Worm (Caenorhabditis elegans) whole organism, mixed stage, embryonic: ENCODE data around the gene lin-3.

ENCODE experiments used
- M03D4.4 ChIP-seq: sonication (generic microtip); optimal IDR thresholded peaks from 2 replicates; lab custom pipeline; 2017; ENCODE audit warnings: mild to moderate bottlenecking, missing genetic modification characterization, missing compliant biosample characterization
- bed-3 ChIP-seq: fragments of 200-800 bp; sonication (Bioruptor generic); optimal IDR thresholded peaks from 3 replicates; lab custom pipeline; 2018; ENCODE audit warnings: mild to moderate bottlenecking, missing genetic modification characterization, moderate library complexity, missing compliant biosample characterization
- blmp-1 ChIP-seq: fragments of 150-350 bp; optimal IDR thresholded peaks from 2 replicates; lab custom pipeline; 2014; ENCODE audit warnings: missing biosample characterization, missing genetic modification characterization
- ceh-39 ChIP-seq: fragments of 150-350 bp; optimal IDR thresholded peaks from 2 replicates; lab custom pipeline; 2014; ENCODE audit warnings: missing biosample characterization, missing genetic modification characterization
- ceh-43 ChIP-seq: fragments of 200-800 bp; sonication (Bioruptor generic); optimal IDR thresholded peaks from 2 replicates; lab custom pipeline; 2018; ENCODE audit warnings: mild to moderate bottlenecking, missing genetic modification characterization, moderate library complexity, missing compliant biosample characterization
- ceh-83 ChIP-seq: fragments of 200-800 bp; sonication (Bioruptor generic); optimal IDR thresholded peaks from 2 replicates; lab custom pipeline; 2018; ENCODE audit warnings: mild to moderate bottlenecking, missing genetic modification characterization, missing compliant biosample characterization
- ces-1 ChIP-seq: fragments of 150-350 bp; optimal IDR thresholded peaks from 2 replicates; lab custom pipeline; 2014; ENCODE audit warnings: missing biosample characterization, missing genetic modification reagents, missing genetic modification characterization
- cnd-1 ChIP-seq: fragments of 200-800 bp; sonication (Bioruptor generic); optimal IDR thresholded peaks from 2 replicates; lab custom pipeline; 2018; ENCODE audit warnings: mild to moderate bottlenecking, missing genetic modification characterization, missing compliant biosample characterization
- elt-1 ChIP-seq: sonication (generic microtip); optimal IDR thresholded peaks from 2 replicates; lab custom pipeline; 2017; ENCODE audit warnings: missing genetic modification characterization, mild to moderate bottlenecking, missing compliant biosample characterization, antibody characterized with exemption, moderate library complexity, borderline replicate concordance; ENCODE audit not compliant: insufficient read depth
- elt-3 ChIP-seq: fragments of 150-350 bp; optimal IDR thresholded peaks from 2 replicates; lab custom pipeline; 2014; ENCODE audit warnings: missing biosample characterization, missing genetic modification characterization
- flh-1 ChIP-seq: fragments of 200-800 bp; sonication (Bioruptor generic); optimal IDR thresholded peaks from 2 replicates; lab custom pipeline; 2018; ENCODE audit warnings: mild to moderate bottlenecking, missing genetic modification characterization, moderate library complexity, missing compliant biosample characterization
- ham-2 ChIP-seq: fragments of 200-800 bp; sonication (Bioruptor generic); optimal IDR thresholded peaks from 2 replicates; lab custom pipeline; 2018; ENCODE audit warnings: mild to moderate bottlenecking, missing genetic modification characterization, missing compliant biosample characterization
- hlh-1 ChIP-seq: fragments of 150-350 bp; optimal IDR thresholded peaks from 2 replicates; lab custom pipeline; 2014; ENCODE audit warnings: missing biosample characterization, missing genetic modification reagents, missing genetic modification characterization
- lin-13 ChIP-seq: fragments of 150-350 bp; optimal IDR thresholded peaks from 2 replicates; lab custom pipeline; 2014; ENCODE audit warnings: missing biosample characterization, missing genetic modification characterization
- lsy-2 ChIP-seq: fragments of 150-350 bp; optimal IDR thresholded peaks from 2 replicates; lab custom pipeline; 2014; ENCODE audit warnings: missing biosample characterization, missing genetic modification characterization
- mab-5 ChIP-seq: fragments of 150-350 bp; optimal IDR thresholded peaks from 2 replicates; lab custom pipeline; 2014; ENCODE audit warnings: missing biosample characterization, missing genetic modification characterization
- mls-2 ChIP-seq: sonication (generic microtip); optimal IDR thresholded peaks from 2 replicates; lab custom pipeline; 2016; ENCODE audit warnings: mild to moderate bottlenecking, missing genetic modification characterization, moderate library complexity, missing compliant biosample characterization
- nhr-12 ChIP-seq: fragments of 150-350 bp; optimal IDR thresholded peaks from 2 replicates; lab custom pipeline; 2014; ENCODE audit warnings: missing biosample characterization, missing genetic modification characterization
- nhr-2 ChIP-seq: fragments of 150-350 bp; optimal IDR thresholded peaks from 2 replicates; lab custom pipeline; 2014; ENCODE audit warnings: missing biosample characterization, missing genetic modification characterization
- nhr-237 ChIP-seq: fragments of 150-350 bp; optimal IDR thresholded peaks from 2 replicates; lab custom pipeline; 2014; ENCODE audit warnings: missing biosample characterization, missing genetic modification characterization
- nhr-28 ChIP-seq: fragments of 150-350 bp; optimal IDR thresholded peaks from 2 replicates; lab custom pipeline; 2014; ENCODE audit warnings: missing biosample characterization, missing genetic modification characterization
- nhr-76 ChIP-seq: sonication (generic microtip); optimal IDR thresholded peaks from 2 replicates; lab custom pipeline; 2017; ENCODE audit warnings: missing biosample characterization, missing genetic modification characterization
- pha-4 ChIP-seq: fragments of 150-350 bp; optimal IDR thresholded peaks from 2 replicates; lab custom pipeline; 2018; ENCODE audit warnings: missing biosample characterization, missing genetic modification reagents, missing genetic modification characterization
- sem-2 ChIP-seq: fragments of 200-800 bp; sonication (Bioruptor generic); optimal IDR thresholded peaks from 2 replicates; lab custom pipeline; 2018; ENCODE audit warnings: mild to moderate bottlenecking, missing genetic modification characterization, missing compliant biosample characterization
- snpc-4 ChIP-seq: fragments of 150-350 bp; optimal IDR thresholded peaks from 2 replicates; lab custom pipeline; 2014; ENCODE audit warnings: missing biosample characterization, missing genetic modification characterization
- sptf-1 ChIP-seq: sonication (generic microtip); optimal IDR thresholded peaks from 2 replicates; lab custom pipeline; 2017; ENCODE audit warnings: mild to moderate bottlenecking, missing genetic modification characterization, moderate library complexity, missing compliant biosample characterization
- tbx-8 ChIP-seq: fragments of 200-800 bp; sonication (Bioruptor generic); optimal IDR thresholded peaks from 2 replicates; lab custom pipeline; 2018; ENCODE audit warnings: mild to moderate bottlenecking, missing genetic modification characterization, moderate library complexity, missing compliant biosample characterization
- unc-120 ChIP-seq: sonication (generic microtip); optimal IDR thresholded peaks from 2 replicates; lab custom pipeline; 2017; ENCODE audit warnings: missing genetic modification characterization, missing compliant biosample characterization; ENCODE audit not compliant: poor library complexity, severe bottlenecking
- unc-39 ChIP-seq: fragments of 150-350 bp; optimal IDR thresholded peaks from 2 replicates; lab custom pipeline; 2014; ENCODE audit warnings: missing biosample characterization, missing genetic modification characterization
- unc-62 ChIP-seq: fragments of 150-350 bp; optimal IDR thresholded peaks from 2 replicates; lab custom pipeline; 2014; ENCODE audit warnings: missing biosample characterization, missing genetic modification reagents, missing genetic modification characterization
- zip-8 ChIP-seq: fragments of 150-350 bp; optimal IDR thresholded peaks from 2 replicates; lab custom pipeline; 2014; ENCODE audit warnings: missing biosample characterization, missing genetic modification characterization
- ztf-11 ChIP-seq: fragments of 150-350 bp; optimal IDR thresholded peaks from 2 replicates; lab custom pipeline; 2014; ENCODE audit warnings: missing biosample characterization, missing genetic modification characterization

Gene lin-3

DNA sequence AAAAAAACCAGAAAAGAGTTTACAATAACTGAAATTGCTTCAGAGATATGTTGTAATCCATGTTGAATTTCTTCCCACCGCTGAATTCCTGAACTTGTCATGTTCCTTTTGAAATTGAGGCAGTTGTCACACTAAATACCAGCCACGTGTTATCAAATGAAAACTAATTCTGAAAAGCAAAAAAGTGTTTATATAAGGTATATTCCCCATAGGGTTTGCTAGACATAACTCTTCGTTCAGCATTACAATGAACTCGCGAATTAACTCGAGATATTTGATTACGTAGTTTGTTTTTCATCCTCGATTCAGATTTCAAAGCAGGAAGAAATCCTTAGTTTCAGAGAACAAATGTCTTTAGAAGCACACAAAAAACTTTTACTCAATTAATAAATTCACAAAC lies 46.2 kb downstream of the lin-3 start, which contains the start of gene str-3:
TSS of gene str-3 (minus strand) at position 101 of the 400 bp plus-strand sequence.
- TF ChIP-seq blmp-1 (tag; lab: Kevin White, UChicago): no peak
- TF ChIP-seq nhr-237 (tag; lab: Kevin White, UChicago): no peak
- TF ChIP-seq nhr-2 (tag; lab: Kevin White, UChicago): no peak
- TF ChIP-seq nhr-12 (tag; lab: Kevin White, UChicago): no peak
- TF ChIP-seq elt-1 (tag; lab: Kevin White, UChicago): no peak
- TF ChIP-seq zip-8 (tag; lab: Kevin White, UChicago): no peak
- TF ChIP-seq M03D4.4: no peak
- no peak for TF ChIP-seq elt-3
- no peak for TF ChIP-seq flh-1 (GFP tag; lab: Kevin White, UChicago)
- no peak for TF ChIP-seq ztf-11
- TF ChIP-seq pha-4 (tag; lab: Kevin White, UChicago): no peak
- TF ChIP-seq ceh-83 (GFP tag; lab: Kevin White, UChicago): no peak
- TF ChIP-seq nhr-28 (tag; lab: Kevin White, UChicago): no peak
- no peak for TF ChIP-seq hlh-1
- no peak for TF ChIP-seq lsy-2 (tag; lab: Kevin White, UChicago)

DNA sequence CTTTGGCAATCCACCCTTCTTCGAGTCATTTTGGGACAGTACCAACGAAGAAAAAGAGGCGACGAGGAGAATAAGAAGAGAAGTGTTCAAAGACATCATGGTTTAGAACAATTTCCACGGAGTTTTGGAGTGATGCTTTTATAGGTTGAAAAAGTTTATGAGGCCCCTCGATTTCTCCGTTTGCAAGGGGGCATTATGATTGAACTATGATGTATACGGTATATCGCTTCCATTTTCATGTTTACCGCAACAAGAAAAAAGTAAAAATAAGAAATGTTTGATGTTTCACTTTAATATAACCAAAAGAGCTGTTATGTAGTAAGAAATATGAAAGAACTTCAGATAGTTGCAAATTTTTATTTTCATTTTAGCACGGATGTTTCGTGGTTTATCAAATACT lies 47.3 kb downstream of the lin-3 start, which contains the start of gene srlf-18:
TSS of gene srlf-18 (minus strand) at position 101 of the 400 bp plus-strand sequence.
- no peak for TF ChIP-seq lin-13 (tag; lab: Kevin White, UChicago)
- TF ChIP-seq hlh-1: no peak
- TF ChIP-seq unc-120: no peak
- no peak for TF ChIP-seq nhr-2 (tag; lab: Kevin White, UChicago)
- TF ChIP-seq nhr-76 (tag; lab: Kevin White, UChicago): no peak
- TF ChIP-seq mls-2 (tag; lab: Kevin White, UChicago): no peak
- TF ChIP-seq mab-5: no peak

DNA sequence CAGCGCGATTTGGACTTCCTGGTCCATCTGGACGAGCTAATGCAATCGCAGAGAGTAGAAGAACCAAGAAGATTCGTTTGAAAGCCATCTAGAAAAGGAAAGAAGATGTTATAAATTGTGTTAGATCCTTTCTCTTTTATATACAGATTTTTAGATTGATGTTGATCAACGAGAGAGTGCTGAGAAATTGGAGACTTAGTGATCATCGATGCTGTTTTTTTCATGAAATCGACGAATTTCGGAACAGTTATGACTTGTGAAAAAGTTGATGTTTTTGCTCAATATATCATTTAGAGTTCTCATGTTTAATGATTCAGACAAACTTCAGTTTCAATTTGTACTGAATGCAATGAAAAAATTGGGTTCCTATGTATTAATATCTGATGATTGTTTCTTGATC lies 48.5 kb downstream of the lin-3 start, which contains the start of gene srlf-17:
TSS of gene srlf-17 (minus strand) at position 101 of the 400 bp plus-strand sequence.
- TF ChIP-seq elt-3 (no peak), snpc-4 (tag; lab: Kevin White, UChicago) (no peak)

DNA sequence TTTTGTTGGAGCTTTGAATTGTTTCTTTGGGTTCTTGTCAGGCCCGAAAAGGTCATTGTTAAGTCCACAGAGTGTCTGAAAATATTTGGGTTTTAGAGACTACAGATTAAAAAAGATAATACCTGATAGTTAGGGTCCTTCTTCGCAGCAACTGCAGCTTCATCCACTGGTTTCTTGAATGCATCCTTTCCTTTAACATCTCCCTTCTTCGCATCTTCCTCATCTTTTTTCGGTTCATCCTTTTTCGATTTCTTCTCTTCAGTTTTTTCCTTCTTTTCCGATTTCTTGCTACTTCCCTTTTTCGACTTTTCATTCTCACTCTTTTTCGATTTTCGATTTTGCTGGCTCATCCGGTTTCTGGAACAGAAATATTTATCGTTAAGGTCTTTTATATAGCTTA lies 49.4 kb downstream of the lin-3 start:
- TF ChIP-seq sptf-1 (tag; lab: Kevin White, UChicago) (no peak), unc-39 (tag; lab: Kevin White, UChicago) (no peak), lsy-2 (tag; lab: Kevin White, UChicago) (no peak), ceh-39 (tag; lab: Kevin White, UChicago) (no peak), nhr-28 (tag; lab: Kevin White, UChicago) (no peak), nhr-2 (tag; lab: Kevin White, UChicago) (no peak), ces-1 (GFP tag; lab: Kevin White, UChicago) (no peak), unc-62 (GFP tag; lab: Kevin White, UChicago) (no peak), hlh-1 (no peak), sem-2 (no peak), bed-3 (GFP tag; lab: Kevin White, UChicago) (no peak)

DNA sequence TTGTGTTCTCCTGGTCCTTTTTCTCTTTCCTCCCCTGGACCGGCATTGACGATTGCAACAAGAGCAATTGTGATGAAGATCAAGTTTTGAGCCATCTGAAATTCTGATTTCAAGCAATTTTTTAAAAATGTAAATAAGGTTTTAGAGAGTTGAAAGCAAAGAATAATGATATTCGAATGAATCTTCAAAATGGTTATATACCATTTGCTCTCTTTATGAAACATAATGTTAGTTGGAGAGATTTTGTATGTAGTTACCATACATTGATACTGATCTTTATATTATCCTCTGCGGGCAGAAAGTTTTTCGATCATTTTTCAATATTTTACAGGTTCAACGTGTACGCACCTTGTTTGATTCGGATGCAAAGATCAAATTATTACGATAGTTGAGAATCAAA lies 51.6 kb downstream of the lin-3 start, which contains the start of gene srlf-24:
TSS of gene srlf-24 (minus strand) at position 101 of the 400 bp plus-strand sequence.
- TF ChIP-seq blmp-1 (tag; lab: Kevin White, UChicago) (no peak), tbx-8 (GFP tag; lab: Kevin White, UChicago) (no peak), nhr-237 (tag; lab: Kevin White, UChicago) (no peak), ham-2 (no peak), elt-1 (tag; lab: Kevin White, UChicago) (no peak), elt-3 (no peak), unc-120 (no peak), cnd-1 (no peak), snpc-4 (tag; lab: Kevin White, UChicago) (no peak), flh-1 (GFP tag; lab: Kevin White, UChicago) (no peak), ceh-43 (GFP tag; lab: Kevin White, UChicago) (no peak)
